Worm (Caenorhabditis elegans) whole organism, early embryonic: Measurements from ENCODE around the gene fbxa-126.

Experiments
- B0310.2 ChIP-seq: sonication (generic microtip); optimal IDR thresholded peaks from 2 replicates; lab custom pipeline; 2016; ENCODE audit warnings: mild to moderate bottlenecking, missing genetic modification characterization, missing compliant biosample characterization
- F13C5.2 ChIP-seq: sonication (generic microtip); optimal IDR thresholded peaks from 2 replicates; lab custom pipeline; 2017; ENCODE audit warnings: mild to moderate bottlenecking, missing genetic modification characterization, inconsistent platforms, missing compliant biosample characterization
- ama-1 ChIP-seq: fragments of 150-350 bp; optimal IDR thresholded peaks from 2 replicates; lab custom pipeline; 2014
- flt-1 ChIP-seq: fragments of 200-800 bp; sonication (Bioruptor generic); IDR thresholded peaks from 2 replicates; pipeline ENCODE4 v1.3.6; 2022; ENCODE audit warnings: missing genetic modification characterization, missing compliant biosample characterization
- hmg-4 ChIP-seq: fragments of 200-800 bp; sonication (Bioruptor generic); optimal IDR thresholded peaks from 2 replicates; lab custom pipeline; 2018; ENCODE audit warnings: mild to moderate bottlenecking, missing genetic modification characterization, missing compliant biosample characterization
- hnd-1 ChIP-seq: sonication (generic microtip); optimal IDR thresholded peaks from 2 replicates; lab custom pipeline; 2016; ENCODE audit warnings: missing genetic modification characterization, missing compliant biosample characterization
- pes-1 ChIP-seq: fragments of 200-800 bp; sonication (Bioruptor generic); IDR thresholded peaks from 2 replicates; pipeline ENCODE4 v1.3.6; 2022; ENCODE audit warnings: missing genetic modification reagents, missing genetic modification characterization, missing compliant biosample characterization
- scrt-1 ChIP-seq: fragments of 200-800 bp; sonication (Bioruptor generic); IDR thresholded peaks from 2 replicates; pipeline ENCODE4 v1.3.6; 2022; ENCODE audit warnings: missing genetic modification characterization, missing compliant biosample characterization
- tbx-11 ChIP-seq: fragments of 200-800 bp; sonication (Bioruptor generic); IDR thresholded peaks from 2 replicates; pipeline ENCODE4 v1.3.6; 2022; ENCODE audit warnings: missing genetic modification characterization, missing compliant biosample characterization
- tbx-37 ChIP-seq: fragments of 200-800 bp; sonication (Bioruptor generic); conservative IDR thresholded peaks from 2 replicates; pipeline ENCODE4 v1.3.6; 2022; ENCODE audit warnings: missing genetic modification reagents, missing genetic modification characterization, missing compliant biosample characterization
- tra-4 ChIP-seq: sonication (generic microtip); optimal IDR thresholded peaks from 2 replicates; lab custom pipeline; 2017; ENCODE audit warnings: missing genetic modification characterization, missing compliant biosample characterization

DNA sequence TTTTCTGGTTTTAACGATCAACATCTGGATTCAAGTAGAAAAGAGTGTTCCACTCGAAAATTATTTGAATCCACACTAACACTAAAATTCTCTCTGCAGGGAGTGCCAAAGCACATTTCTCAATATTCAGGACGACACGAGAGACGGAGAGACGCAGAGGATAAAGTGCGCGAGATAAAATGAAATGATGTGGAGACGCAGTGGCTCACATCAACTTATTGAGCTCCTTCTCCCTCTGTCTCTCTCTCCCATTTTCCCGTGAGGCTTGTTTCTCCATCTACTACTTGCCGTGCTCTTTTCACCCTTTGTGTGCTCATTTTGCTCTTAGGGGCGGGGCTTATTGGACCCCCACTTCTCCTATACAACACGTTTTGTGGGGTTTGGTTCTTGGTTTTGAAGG, 34.6 kb upstream of the fbxa-126 start:
- TF ChIP-seq scrt-1 (GFP tag; lab: Robert Waterston, UW) = no peak
- TF ChIP-seq B0310.2 (tag; lab: Kevin White, UChicago) = no peak
- no peak for TF ChIP-seq tbx-11 (GFP tag; lab: Robert Waterston, UW)
- TF ChIP-seq hnd-1 (tag; lab: Kevin White, UChicago) = no peak
- TF ChIP-seq ama-1 = no peak
- TF ChIP-seq pes-1 (GFP tag; lab: Robert Waterston, UW) = no peak
- TF ChIP-seq hmg-4 = no peak
- TF ChIP-seq flt-1 = no peak
- TF ChIP-seq F13C5.2 (tag; lab: Kevin White, UChicago) = no peak
- TF ChIP-seq tbx-37 (GFP tag; lab: Robert Waterston, UW) = no peak
- TF ChIP-seq tra-4 = no peak
